Worm (Caenorhabditis elegans): Measurements from ENCODE around the gene F53B1.2.

DNA sequence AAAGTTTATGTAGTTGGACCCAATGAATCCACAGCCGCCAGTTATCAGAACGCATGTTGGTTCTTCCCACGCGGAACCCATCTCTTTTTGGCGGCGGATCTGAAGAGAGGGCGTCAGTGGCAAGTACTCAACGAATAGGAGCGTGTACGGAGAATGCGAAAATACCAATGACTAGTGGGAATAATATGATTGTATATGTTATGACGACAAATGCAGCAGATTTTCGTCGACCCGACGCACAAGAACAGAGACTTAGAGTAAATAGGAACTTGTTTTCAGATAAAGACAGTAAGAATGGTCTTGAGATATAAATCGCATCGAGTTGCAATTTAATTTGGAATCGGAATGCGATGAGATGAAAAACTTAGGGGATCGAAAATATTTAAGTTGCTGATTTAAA lies 4.2 kb downstream of the F53B1.2 start, which contains the start of gene bus-5:
- TF ChIP-seq fkh-10 (GFP tag; optimal IDR thresholded peaks at IDR 0.05) (no peak), zfp-2 (tag; optimal IDR thresholded peaks at IDR 0.05) (no peak), unc-62 (GFP tag; optimal IDR thresholded peaks at IDR 0.05 in 1 of 2) (peak in 1 of 2 experiments; percentile 50), unc-62 (tag; optimal IDR thresholded peaks at IDR 0.05) (no peak), F49E8.2 (tag; optimal IDR thresholded peaks at IDR 0.05; ENCODE audit: borderline replicate concordance) (no peak)
